Fruit fly (Drosophila melanogaster) whole organism: ENCODE results near the gene jp.

Experiments used
- CG8478 ChIP-seq: fragments of >200 bp; optimal IDR thresholded peaks from 2 replicates; lab custom pipeline; 2018; ENCODE audit warnings: inconsistent platforms
- Dll ChIP-seq: fragments of >200 bp; optimal IDR thresholded peaks from 2 replicates; lab custom pipeline; 2017
- EcR ChIP-seq, 2 experiments: fragments of >200 bp; optimal IDR thresholded peaks; 2 replicates each; lab custom pipeline; 2017; ENCODE audit warnings: missing biosample characterization in 2 of 2, missing genetic modification characterization in 2 of 2, missing genetic modification reagents in 2 of 2
- pan ChIP-seq: fragments of >200 bp; optimal IDR thresholded peaks from 2 replicates; lab custom pipeline; 2017
- psq ChIP-seq: fragments of >200 bp; optimal IDR thresholded peaks from 2 replicates; lab custom pipeline; 2017
- usp ChIP-seq: fragments of >200 bp; optimal IDR thresholded peaks from 2 replicates; lab custom pipeline; 2017; ENCODE audit warnings: missing biosample characterization, missing genetic modification characterization, mixed read lengths

jp gene

DNA sequence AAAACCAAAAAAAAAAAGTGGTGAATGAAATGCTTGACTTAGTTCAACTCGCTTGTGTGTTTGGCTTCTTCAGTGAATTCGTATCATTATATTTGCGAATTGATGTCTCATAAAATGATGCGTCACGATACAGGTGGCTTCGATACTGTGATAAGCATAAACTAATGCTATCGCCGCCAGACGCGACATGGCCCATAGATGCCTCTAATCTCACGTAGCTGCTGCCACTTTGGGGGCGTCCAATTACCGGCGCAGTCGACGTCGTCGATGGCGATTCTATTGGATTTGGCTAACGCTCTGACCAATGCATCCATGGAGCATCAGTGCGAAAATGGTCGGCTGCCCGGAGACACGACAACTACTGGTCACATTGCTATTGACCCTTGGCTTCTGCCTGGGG, 22.7 kb downstream of the jp start, which contains the start of gene CG13113:
CG13113 (plus strand) TSS at position 301 of the 400 bp plus-strand sequence.
- no peak for TF ChIP-seq psq (lab: Kevin White, UChicago)
- TF ChIP-seq CG8478 (lab: Kevin White, UChicago): no peak
- no peak for TF ChIP-seq EcR (GFP tag; optimal IDR thresholded peaks at IDR 0.05; lab: Kevin White, UChicago)
- no peak for TF ChIP-seq pan
- no peak for TF ChIP-seq usp
- no peak for TF ChIP-seq Dll (lab: Kevin White, UChicago)

DNA sequence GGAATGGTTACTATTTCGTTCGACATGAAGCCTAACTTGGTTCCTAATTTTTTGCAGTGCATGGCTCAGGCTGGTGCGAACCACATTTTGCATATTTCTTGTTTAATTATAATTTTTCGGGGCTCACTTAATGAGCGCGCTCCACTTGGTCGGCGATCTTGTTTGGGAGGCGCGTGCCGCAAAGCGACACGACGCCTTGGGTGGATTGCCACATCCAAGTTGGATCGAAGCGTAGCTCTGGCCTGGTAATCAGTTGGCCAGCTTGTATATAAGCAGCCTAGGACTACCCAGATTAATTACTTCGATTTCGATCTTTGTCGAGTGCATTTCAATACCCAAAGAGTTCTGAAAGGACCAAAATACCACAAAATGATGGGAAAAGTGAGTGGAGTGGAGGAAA, 24.0 kb downstream of the jp start, which contains the start of gene Cpr30B:
Cpr30B (plus strand) TSS at position 301 of the 400 bp plus-strand sequence.
- no peak for TF ChIP-seq psq (lab: Kevin White, UChicago)
- no peak for TF ChIP-seq EcR (GFP tag; optimal IDR thresholded peaks at IDR 0.05; lab: Kevin White, UChicago)
- TF ChIP-seq Dll (lab: Kevin White, UChicago): no peak
- no peak for TF ChIP-seq pan
- TF ChIP-seq CG8478 (lab: Kevin White, UChicago): no peak
- TF ChIP-seq usp: no peak

DNA sequence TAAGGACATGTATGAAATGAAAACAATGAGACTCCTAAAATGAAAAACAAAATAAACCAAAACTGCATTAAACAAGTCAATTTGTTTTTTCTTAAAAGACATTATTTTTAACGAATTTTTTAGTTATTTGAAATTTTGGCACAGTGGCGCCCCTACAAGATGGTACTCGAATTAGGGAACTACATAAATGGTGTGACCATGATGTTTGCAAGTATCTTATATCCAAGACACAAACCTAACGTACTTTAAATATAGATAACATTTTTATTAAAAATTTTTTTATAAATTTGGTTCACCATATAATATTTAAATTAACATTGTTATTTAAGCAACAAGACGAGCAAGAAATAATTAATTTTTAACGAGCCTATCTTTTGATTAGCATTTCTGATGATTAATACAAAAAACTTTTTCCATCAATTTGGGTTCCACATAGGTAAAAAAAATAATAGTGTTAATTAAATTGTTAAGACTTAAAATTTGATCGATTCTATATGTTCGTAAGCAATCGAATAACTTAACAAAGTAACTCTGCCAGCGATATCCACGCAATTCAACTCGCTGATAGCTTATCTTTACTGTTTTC, 26.5 kb downstream of the jp start, which contains the start of gene CG17855:
CG17855 (plus strand) TSS at position 536 of the 586 bp plus-strand sequence.
- TF ChIP-seq usp (no peak), psq (lab: Kevin White, UChicago) (no peak), Dll (lab: Kevin White, UChicago) (no peak), pan (no peak), EcR (GFP tag; optimal IDR thresholded peaks at IDR 0.05; lab: Kevin White, UChicago) (no peak), CG8478 (lab: Kevin White, UChicago) (no peak)

DNA sequence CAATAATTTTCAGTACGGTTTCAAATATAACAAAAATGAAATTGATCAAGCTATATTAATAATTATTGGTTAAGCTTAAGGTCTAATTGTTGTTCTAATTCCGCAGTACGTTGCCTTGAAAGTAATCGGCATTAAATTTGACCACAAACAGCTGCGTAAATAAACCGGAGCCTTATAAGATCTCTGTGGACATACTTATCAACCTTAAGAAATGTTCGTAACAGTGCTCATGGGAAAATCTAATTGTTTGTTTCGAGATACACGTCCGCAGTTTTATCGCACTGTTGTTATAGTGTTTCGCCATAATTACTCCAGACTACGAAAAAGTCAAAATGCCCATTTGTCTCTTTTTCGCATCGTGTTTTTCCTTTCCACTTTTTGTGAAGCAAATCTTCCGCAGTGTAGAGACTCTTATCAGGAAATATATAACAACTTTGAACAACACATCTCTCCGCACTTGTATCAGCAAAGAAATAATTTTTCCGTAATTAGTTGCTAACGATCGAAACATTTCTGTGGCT, 36.6 kb downstream of the jp start:
- no peak for TF ChIP-seq Dll (lab: Kevin White, UChicago)
- TF ChIP-seq pan: no peak
- TF ChIP-seq usp: no peak
- no peak for TF ChIP-seq psq (lab: Kevin White, UChicago)
- TF ChIP-seq CG8478 (lab: Kevin White, UChicago): no peak
- no peak for TF ChIP-seq EcR (GFP tag; optimal IDR thresholded peaks at IDR 0.05; lab: Kevin White, UChicago)

DNA sequence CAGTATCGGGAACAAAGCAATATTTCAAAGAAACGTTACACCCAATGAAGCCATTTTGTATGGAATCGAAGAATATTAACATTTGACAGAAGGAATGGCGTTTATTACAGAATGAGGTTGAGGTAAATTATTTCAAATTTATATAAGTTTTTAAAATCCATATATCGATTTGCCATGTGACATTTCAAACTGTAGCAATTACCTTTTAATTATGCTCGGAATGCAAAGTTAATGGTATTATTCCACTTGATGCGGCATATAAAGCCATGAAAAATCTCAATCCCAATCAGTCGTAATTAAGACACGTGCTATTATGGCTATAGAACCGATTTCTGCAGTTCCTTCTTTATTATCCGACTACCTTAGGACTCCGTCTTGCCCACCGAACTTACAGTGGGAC, 38.3 kb downstream of the jp start, which contains the start of gene CG31883:
CG31883 (plus strand) TSS at position 301 of the 400 bp plus-strand sequence.
- no peak for TF ChIP-seq usp
- TF ChIP-seq Dll (lab: Kevin White, UChicago): no peak
- no peak for TF ChIP-seq pan
- TF ChIP-seq psq (lab: Kevin White, UChicago): no peak
- no peak for TF ChIP-seq EcR (GFP tag; optimal IDR thresholded peaks at IDR 0.05; lab: Kevin White, UChicago)
- no peak for TF ChIP-seq CG8478 (lab: Kevin White, UChicago)

DNA sequence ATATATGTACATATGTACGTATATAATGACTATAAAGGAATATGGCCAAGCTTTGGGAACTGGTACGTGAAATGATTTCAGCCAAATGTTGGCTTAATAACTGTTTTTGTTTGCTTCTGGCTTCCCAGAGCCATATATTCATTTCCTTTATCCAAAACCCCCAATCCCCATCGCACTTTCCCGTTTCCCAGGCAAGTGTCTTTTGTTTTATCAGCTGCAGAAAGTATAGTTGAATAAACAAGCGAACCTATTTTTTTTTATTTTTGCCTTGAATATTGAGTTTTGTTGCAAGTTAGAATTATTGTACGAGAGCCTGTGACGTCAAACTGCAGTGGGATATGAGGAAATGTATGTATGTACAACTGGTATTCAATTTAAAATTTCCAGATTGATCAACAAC, 40.0 kb downstream of the jp start:
- TF ChIP-seq usp (no peak), pan (peak; percentile 23)

DNA sequence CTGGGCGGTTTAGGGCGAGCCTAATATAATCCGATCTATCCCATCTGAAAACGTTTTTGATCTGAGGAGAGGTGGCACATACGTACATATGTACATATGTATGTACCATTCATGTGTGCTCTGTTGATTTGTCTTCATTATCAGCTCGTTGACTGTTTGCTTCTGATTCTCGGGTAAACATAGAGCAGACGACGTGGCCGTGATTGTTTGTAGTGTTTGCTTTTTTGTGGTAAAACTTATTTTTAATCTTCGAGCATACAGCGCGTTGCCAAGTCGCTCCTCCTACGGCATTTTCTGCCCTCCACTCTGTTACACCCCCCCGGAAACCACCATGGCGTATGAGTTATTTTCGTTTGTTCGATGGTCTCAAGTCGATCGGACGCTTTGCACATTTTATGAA, 40.8 kb downstream of the jp start:
- no peak for TF ChIP-seq Dll (lab: Kevin White, UChicago)
- no peak for TF ChIP-seq EcR (GFP tag; optimal IDR thresholded peaks at IDR 0.05; lab: Kevin White, UChicago)
- TF ChIP-seq usp: no peak
- TF ChIP-seq psq (lab: Kevin White, UChicago): no peak
- no peak for TF ChIP-seq pan
- no peak for TF ChIP-seq CG8478 (lab: Kevin White, UChicago)

DNA sequence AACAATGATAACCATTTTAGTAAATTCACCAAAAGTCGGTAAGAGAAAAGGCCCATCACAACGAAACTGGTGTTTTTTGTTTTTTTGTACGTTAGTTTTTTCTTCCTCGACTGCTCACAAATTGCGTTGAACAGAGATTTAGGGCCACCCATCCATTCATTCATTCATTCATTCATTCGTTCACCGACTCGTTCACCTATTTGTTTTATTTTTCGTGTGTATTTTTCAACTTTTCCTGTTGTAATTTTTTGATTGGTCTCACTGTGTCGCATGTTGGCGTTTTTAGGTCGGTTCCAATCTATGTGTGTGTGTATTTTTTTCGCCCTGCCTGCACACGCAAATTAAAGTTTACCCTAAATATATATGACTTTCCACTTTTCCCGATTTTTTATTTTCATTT, 41.6 kb downstream of the jp start:
- TF ChIP-seq usp: no peak
- no peak for TF ChIP-seq CG8478 (lab: Kevin White, UChicago)
- TF ChIP-seq psq (lab: Kevin White, UChicago): no peak
- no peak for TF ChIP-seq EcR (GFP tag; optimal IDR thresholded peaks at IDR 0.05; lab: Kevin White, UChicago)
- TF ChIP-seq pan: no peak
- TF ChIP-seq Dll (lab: Kevin White, UChicago): no peak

DNA sequence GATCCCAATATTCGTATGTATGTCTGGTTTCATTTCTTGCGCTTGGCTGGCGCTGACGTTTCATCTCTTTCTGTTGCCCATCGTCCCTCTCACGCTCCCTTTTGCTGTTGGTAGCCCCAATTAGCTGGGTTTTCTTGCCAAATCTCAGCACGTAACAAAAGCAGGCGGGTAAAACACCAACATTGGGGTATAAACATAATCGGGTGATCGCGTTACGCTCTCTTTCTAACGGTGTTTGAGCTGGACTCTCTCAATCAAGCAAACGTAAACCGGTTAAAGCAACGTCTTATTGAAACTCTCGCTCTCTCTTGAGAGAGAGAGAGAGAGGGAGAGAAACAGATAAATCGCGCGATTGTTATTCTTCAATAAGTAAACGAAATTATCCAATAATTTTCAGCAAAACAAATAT, 43.8 kb downstream of the jp start:
- no peak for TF ChIP-seq psq (lab: Kevin White, UChicago)

DNA sequence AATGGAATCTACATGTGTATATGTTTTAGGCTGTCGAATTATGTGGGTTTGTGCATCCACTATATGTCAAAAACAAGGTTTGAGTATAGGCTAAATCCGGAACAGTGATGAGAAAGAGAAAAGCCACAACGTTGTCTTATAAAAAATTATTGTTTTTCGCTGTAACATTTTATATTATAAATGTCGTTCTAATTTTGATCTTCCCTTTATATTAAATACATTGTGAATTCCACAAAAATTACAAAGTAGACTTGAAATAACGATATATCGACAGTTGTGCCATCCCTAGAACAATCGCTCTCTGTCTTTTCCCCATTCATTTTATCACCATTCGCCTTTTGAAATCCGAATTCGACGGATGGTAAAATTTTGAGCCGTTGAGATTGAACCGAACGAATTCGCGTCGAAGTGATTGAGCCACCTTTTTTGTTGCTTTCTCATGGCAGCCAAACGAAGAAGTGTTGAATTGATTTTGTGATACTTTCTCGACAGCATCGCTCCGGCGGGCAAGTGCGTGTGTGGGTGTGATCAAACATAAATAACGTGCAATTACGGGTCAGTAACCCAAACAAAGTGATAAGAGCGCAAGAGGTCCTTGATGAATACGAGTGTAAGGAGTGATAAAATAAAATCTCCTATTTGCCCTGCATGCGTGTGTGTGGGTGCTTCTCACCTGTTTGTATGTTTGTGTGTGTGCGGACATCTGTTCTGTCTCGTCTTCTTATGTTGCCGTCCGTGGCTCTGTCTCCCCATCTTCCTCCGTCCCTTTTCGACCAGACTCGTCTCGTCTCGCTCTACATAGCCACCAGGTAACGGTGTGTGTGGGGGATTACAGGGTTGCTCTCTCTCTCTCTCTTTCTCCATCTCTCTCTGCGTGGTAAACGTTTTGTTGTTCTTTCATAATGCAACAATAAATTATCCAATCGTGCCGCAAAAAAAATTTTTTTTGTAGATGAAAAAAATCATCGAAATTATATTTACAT, 45.4 kb downstream of the jp start, which contains the start of gene Oatp30B:
Oatp30B (plus strand) TSS at position 325 of the 983 bp plus-strand sequence.
- TF ChIP-seq EcR (GFP tag; optimal IDR thresholded peaks at IDR 0.05; lab: Kevin White, UChicago) (peak; percentile 65 to 89), pan (no peak)

DNA sequence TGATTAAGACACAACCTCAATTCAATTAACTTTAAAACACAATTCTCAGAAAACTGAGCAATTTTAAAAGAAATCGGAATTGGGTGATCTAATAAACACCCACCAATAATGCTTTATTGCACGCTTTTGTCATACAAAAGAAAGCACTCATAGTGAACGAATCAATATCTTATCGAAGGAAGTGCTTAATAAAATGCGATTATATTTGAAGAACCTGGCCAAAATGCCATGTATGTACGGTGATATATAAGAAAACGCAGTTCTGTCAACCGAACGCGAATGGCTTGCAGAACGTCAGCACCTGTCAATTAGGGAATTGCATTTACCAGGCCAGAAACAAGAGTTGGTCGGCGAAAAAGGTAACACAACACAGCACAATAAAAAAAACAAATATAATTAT, 52.8 kb downstream of the jp start:
- TF ChIP-seq CG8478 (lab: Kevin White, UChicago): no peak
- no peak for TF ChIP-seq EcR (GFP tag; optimal IDR thresholded peaks at IDR 0.05; lab: Kevin White, UChicago)
- no peak for TF ChIP-seq psq (lab: Kevin White, UChicago)
